Worm (Caenorhabditis elegans) whole organism, L1 larva: ENCODE measurements around the gene srh-15.

Experiments
- ama-1 ChIP-seq: fragments of 150-350 bp; optimal IDR thresholded peaks from 2 replicates; lab custom pipeline; 2014
- ces-1 ChIP-seq: fragments of 150-350 bp; optimal IDR thresholded peaks from 2 replicates; lab custom pipeline; 2014; ENCODE audit warnings: missing biosample characterization, missing genetic modification reagents, missing genetic modification characterization
- lin-35 ChIP-seq, 2 experiments: fragments of 150-350 bp; optimal IDR thresholded peaks; 2 replicates each; lab custom pipeline; 2014; ENCODE audit warnings: missing biosample characterization in 2 of 2, missing genetic modification characterization in 2 of 2, missing genetic modification reagents in 2 of 2
- skn-1 ChIP-seq: fragments of 150-350 bp; optimal IDR thresholded peaks from 2 replicates; lab custom pipeline; 2014; ENCODE audit warnings: missing biosample characterization, missing genetic modification characterization
- xbp-1 ChIP-seq: sonication (generic microtip); optimal IDR thresholded peaks from 2 replicates; lab custom pipeline; 2016; ENCODE audit warnings: missing genetic modification characterization, missing compliant biosample characterization
- zip-4 ChIP-seq: fragments of 200-800 bp; sonication (Bioruptor generic); optimal IDR thresholded peaks from 2 replicates; lab custom pipeline; 2018; ENCODE audit warnings: mild to moderate bottlenecking, missing genetic modification characterization, moderate library complexity, missing compliant biosample characterization

- TF ChIP-seq ama-1 (lab: Kevin White, UChicago) (no peak), zip-4 (GFP tag; lab: Kevin White, UChicago) (no peak), xbp-1 (tag; lab: Kevin White, UChicago) (no peak), ces-1 (GFP tag; lab: Kevin White, UChicago) (no peak), lin-35 (GFP tag; optimal IDR thresholded peaks at IDR 0.05; lab: Kevin White, UChicago) (no peak), skn-1 (no peak)
Measured at ce11 chrV:13345867-13346328, 25.1 kb downstream of the srh-15 start, which contains the start of gene twk-43.
